Worm (Caenorhabditis elegans): ENCODE data around the gene mutd-1.

ce11 chrIV:7133140-7133539 is 743 bp downstream of the mutd-1 start, which contains the start of gene cyn-12:
- no peak for TF ChIP-seq nhr-12 (tag; optimal IDR thresholded peaks at IDR 0.05)
- no peak for TF ChIP-seq blmp-1 (tag; optimal IDR thresholded peaks at IDR 0.05)
- TF ChIP-seq nhr-237 (tag; optimal IDR thresholded peaks at IDR 0.05): no peak
- no peak for TF ChIP-seq pha-4 (tag; optimal IDR thresholded peaks at IDR 0.05)
- no peak for TF ChIP-seq lin-32 (GFP tag; optimal IDR thresholded peaks at IDR 0.05)
- TF ChIP-seq ztf-11 (tag; optimal IDR thresholded peaks at IDR 0.05): no peak
